Worm (Caenorhabditis elegans): ENCODE results near the gene F55D1.1.

Gene F55D1.1

ce11 chrX:5467308-5467707, 22.3 kb upstream of the F55D1.1 start (continued):
- TF ChIP-seq lin-39 (tag; optimal IDR thresholded peaks at IDR 0.05) (no peak), gmeb-1 (tag; optimal IDR thresholded peaks at IDR 0.05) (peak; percentile 29), unc-62 (GFP tag; optimal IDR thresholded peaks at IDR 0.05) (no peak), nhr-129 (tag; optimal IDR thresholded peaks at IDR 0.05) (no peak), alr-1 (tag; optimal IDR thresholded peaks at IDR 0.05) (no peak), ztf-4 (tag; optimal IDR thresholded peaks at IDR 0.05) (no peak), ztf-1 (GFP tag; conservative IDR thresholded peaks at IDR 0.05) (no peak), nhr-237 (tag; optimal IDR thresholded peaks at IDR 0.05) (no peak), R02D3.7 (tag; optimal IDR thresholded peaks at IDR 0.05) (no peak), nhr-10 (tag; optimal IDR thresholded peaks at IDR 0.05) (no peak), crh-2 (tag; optimal IDR thresholded peaks at IDR 0.05) (peak; percentile 89), lin-11 (tag; optimal IDR thresholded peaks at IDR 0.05) (no peak), nhr-12 (tag; optimal IDR thresholded peaks at IDR 0.05) (no peak), nhr-11 (tag; optimal IDR thresholded peaks at IDR 0.05) (no peak), nhr-21 (tag; optimal IDR thresholded peaks at IDR 0.05) (peak; percentile 32), egl-27 (tag; optimal IDR thresholded peaks at IDR 0.05) (peak; percentile 44), ZK546.5 (tag; optimal IDR thresholded peaks at IDR 0.05) (no peak), unc-55 (GFP tag; optimal IDR thresholded peaks at IDR 0.05) (no peak), unc-39 (tag; optimal IDR thresholded peaks at IDR 0.05) (no peak), ztf-11 (tag; optimal IDR thresholded peaks at IDR 0.05) (no peak), ama-1 (optimal IDR thresholded peaks at IDR 0.05) (no peak), blmp-1 (tag; optimal IDR thresholded peaks at IDR 0.05; ENCODE audit: insufficient read depth) (peak; percentile 78), fos-1 (tag; optimal IDR thresholded peaks at IDR 0.05) (peak; percentile 85), lin-13 (GFP tag; optimal IDR thresholded peaks at IDR 0.05) (no peak), sma-3 (GFP tag; optimal IDR thresholded peaks at IDR 0.05) (peak; percentile 78), Y55F3AM.14 (GFP tag; optimal IDR thresholded peaks at IDR 0.05) (no peak)

- peak; percentile 94 for TF ChIP-seq sma-9 (GFP tag; optimal IDR thresholded peaks at IDR 0.05)
- TF ChIP-seq sma-9 (tag; optimal IDR thresholded peaks at IDR 0.05): no peak
- peak; percentile 35 for TF ChIP-seq blmp-1 (tag; optimal IDR thresholded peaks at IDR 0.05; ENCODE audit: insufficient read depth)
- no peak for TF ChIP-seq sem-4 (tag; optimal IDR thresholded peaks at IDR 0.05)
- no peak for TF ChIP-seq lin-39 (tag; optimal IDR thresholded peaks at IDR 0.05)
- no peak for TF ChIP-seq zag-1 (tag; optimal IDR thresholded peaks at IDR 0.05)
- TF ChIP-seq alr-1 (tag; optimal IDR thresholded peaks at IDR 0.05): no peak
- TF ChIP-seq peb-1 (tag; optimal IDR thresholded peaks at IDR 0.05): no peak
- no peak for TF ChIP-seq skn-1 (tag; optimal IDR thresholded peaks at IDR 0.05)
- peak; percentile 26 for TF ChIP-seq fos-1 (tag; optimal IDR thresholded peaks at IDR 0.05)
- TF ChIP-seq mdl-1 (tag; optimal IDR thresholded peaks at IDR 0.05): peak; percentile 86 to 89
- peak; percentile 76 for TF ChIP-seq crh-2 (tag; optimal IDR thresholded peaks at IDR 0.05)
- no peak for TF ChIP-seq lin-11 (tag; optimal IDR thresholded peaks at IDR 0.05)
- TF ChIP-seq nhr-77 (tag; optimal IDR thresholded peaks at IDR 0.05): no peak
- peak; percentile 16 for TF ChIP-seq nhr-21 (tag; optimal IDR thresholded peaks at IDR 0.05)
- TF ChIP-seq ztf-4 (tag; optimal IDR thresholded peaks at IDR 0.05): no peak
- TF ChIP-seq nhr-237 (tag; optimal IDR thresholded peaks at IDR 0.05): no peak
- no peak for TF ChIP-seq ztf-11 (tag; optimal IDR thresholded peaks at IDR 0.05)
- TF ChIP-seq unc-39 (tag; optimal IDR thresholded peaks at IDR 0.05): no peak
- peak; percentile 9 for TF ChIP-seq nhr-25 (tag; optimal IDR thresholded peaks at IDR 0.05)
- TF ChIP-seq unc-62 (GFP tag; optimal IDR thresholded peaks at IDR 0.05): no peak
- TF ChIP-seq nhr-129 (tag; optimal IDR thresholded peaks at IDR 0.05): peak; percentile 6
- no peak for TF ChIP-seq nhr-12 (tag; optimal IDR thresholded peaks at IDR 0.05)
- TF ChIP-seq gmeb-1 (tag; optimal IDR thresholded peaks at IDR 0.05): peak; percentile 32
- no peak for TF ChIP-seq nhr-11 (tag; optimal IDR thresholded peaks at IDR 0.05)
- no peak for TF ChIP-seq ama-1 (optimal IDR thresholded peaks at IDR 0.05)
- TF ChIP-seq sma-3 (GFP tag; optimal IDR thresholded peaks at IDR 0.05): peak; percentile 19
- peak; percentile 6 for TF ChIP-seq egl-27 (tag; optimal IDR thresholded peaks at IDR 0.05)
These were observed 21.8 kb upstream of the F55D1.1 start, which contains the start of gene dpyd-1 for ce11 chrX:5467820-5468270. dpyd-1 (plus strand) TSS chrX:5467870.

- TF ChIP-seq ceh-16 (tag; optimal IDR thresholded peaks at IDR 0.05) (no peak), skn-1 (tag; optimal IDR thresholded peaks at IDR 0.05) (no peak), ZK546.5 (tag; optimal IDR thresholded peaks at IDR 0.05) (no peak), blmp-1 (tag; optimal IDR thresholded peaks at IDR 0.05; ENCODE audit: insufficient read depth) (peak; percentile 4), crh-2 (tag; optimal IDR thresholded peaks at IDR 0.05) (no peak)
These were observed 19.4 kb upstream of the F55D1.1 start for ce11 chrX:5470111-5470745.

Measured in whole organism, L2 larva.